Worm (Caenorhabditis elegans): ENCODE data around the gene cpz-2.

The cpz-2 gene

DNA sequence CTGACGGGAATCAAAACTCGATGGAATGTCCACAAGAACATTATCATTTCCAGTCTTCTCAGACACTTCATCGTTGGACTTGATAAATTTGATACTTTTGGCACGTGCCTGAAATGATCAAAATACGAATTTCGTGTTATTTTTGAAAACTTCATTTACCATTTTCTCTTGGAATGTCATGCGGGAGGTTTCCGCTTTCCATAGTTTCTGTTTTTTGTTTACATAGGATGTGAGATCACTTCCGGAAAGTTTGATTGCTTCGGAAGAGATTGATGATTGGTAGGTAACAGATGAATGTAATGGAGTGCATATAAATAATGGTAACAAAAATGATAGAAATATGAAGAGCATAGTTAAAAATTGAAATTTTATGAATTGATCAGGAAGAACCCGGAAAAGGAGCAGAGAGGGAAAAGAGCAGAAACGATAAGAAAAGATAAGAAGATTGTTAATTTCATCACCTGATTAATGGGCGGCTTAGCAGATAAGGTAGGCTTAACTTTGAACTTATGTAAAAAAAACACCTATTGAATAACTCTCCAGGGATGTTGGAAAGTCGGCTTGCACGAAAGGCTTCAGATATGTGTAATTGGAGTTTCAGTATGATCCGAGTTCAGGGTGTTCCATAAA is 23.2 kb upstream of the cpz-2 start, which contains the start of gene F32H5.1:
Gene F32H5.1, minus strand, starts transcription at position 386 of the 630 bp plus-strand sequence.
- TF ChIP-seq ztf-11 (tag; optimal IDR thresholded peaks at IDR 0.05) (no peak), snpc-4 (tag; optimal IDR thresholded peaks at IDR 0.05) (no peak), dmd-6 (GFP tag; IDR thresholded peaks at IDR 0.05) (peak; percentile 67), lin-29 (GFP tag; IDR thresholded peaks at IDR 0.05) (no peak), Y75B8A.6 (GFP tag; IDR thresholded peaks at IDR 0.05) (no peak), aha-1 (tag) (peak; percentile 18), nhr-41 (GFP tag; IDR thresholded peaks at IDR 0.05) (no peak), mes-2 (tag; optimal IDR thresholded peaks at IDR 0.05; ENCODE audit: poor library complexity, severe bottlenecking) (no peak), nhr-77 (tag; optimal IDR thresholded peaks at IDR 0.05) (no peak), fkh-10 (GFP tag; optimal IDR thresholded peaks at IDR 0.05) (no peak), zag-1 (tag; optimal IDR thresholded peaks at IDR 0.05) (no peak), F26F4.8 (GFP tag; conservative IDR thresholded peaks at IDR 0.05) (no peak), lim-7 (GFP tag; IDR thresholded peaks at IDR 0.05) (no peak), madf-5 (GFP tag; IDR thresholded peaks at IDR 0.05) (no peak), dve-1 (tag; optimal IDR thresholded peaks at IDR 0.05; ENCODE audit: insufficient read depth) (peak; percentile 31), nhr-76 (tag; optimal IDR thresholded peaks at IDR 0.05) (no peak), F10B5.3 (tag; optimal IDR thresholded peaks at IDR 0.05) (no peak), attf-4 (tag; optimal IDR thresholded peaks at IDR 0.05) (no peak), hlh-11 (tag; optimal IDR thresholded peaks at IDR 0.05) (no peak), D1046.2 (GFP tag; IDR thresholded peaks at IDR 0.05) (no peak), lin-13 (GFP tag; optimal IDR thresholded peaks at IDR 0.05) (no peak), lin-38 (GFP tag; IDR thresholded peaks at IDR 0.05) (no peak), ztf-7 (tag; optimal IDR thresholded peaks at IDR 0.05) (peak; percentile 81), ctbp-1 (GFP tag; IDR thresholded peaks at IDR 0.05) (no peak), nhr-42 (GFP tag; IDR thresholded peaks at IDR 0.05) (no peak), unc-39 (tag; optimal IDR thresholded peaks at IDR 0.05) (no peak), ceh-62 (tag; optimal IDR thresholded peaks at IDR 0.05) (no peak), lir-3 (tag; optimal IDR thresholded peaks at IDR 0.05) (no peak), R02D3.7 (tag; optimal IDR thresholded peaks at IDR 0.05) (no peak), nhr-237 (tag; optimal IDR thresholded peaks at IDR 0.05) (no peak), lsy-2 (tag; optimal IDR thresholded peaks at IDR 0.05) (peak in 1 of 2 experiments; percentile 11), hlh-30 (tag; optimal IDR thresholded peaks at IDR 0.05; ENCODE audit: insufficient read depth) (no peak), zip-2 (tag; optimal IDR thresholded peaks at IDR 0.05) (no peak), php-3 (GFP tag; IDR thresholded peaks at IDR 0.05) (no peak), skn-1 (tag; optimal IDR thresholded peaks at IDR 0.05) (no peak), pqm-1 (tag; optimal IDR thresholded peaks at IDR 0.05) (peak; percentile 88), nhr-28 (tag; optimal IDR thresholded peaks at IDR 0.05) (peak; percentile 42), ceh-28 (tag; optimal IDR thresholded peaks at IDR 0.05) (no peak), daf-19 (GFP tag; conservative IDR thresholded peaks at IDR 0.05) (no peak), ces-1 (GFP tag; optimal IDR thresholded peaks at IDR 0.05) (no peak), lin-15B (tag; optimal IDR thresholded peaks at IDR 0.05) (no peak), mxl-3 (GFP tag; optimal IDR thresholded peaks at IDR 0.05) (no peak), sdz-12 (GFP tag; optimal IDR thresholded peaks at IDR 0.05) (no peak)

Data from whole organism, L4 larva.